Worm (Caenorhabditis elegans) whole organism, mixed stage, embryonic: ENCODE data around the gene K02H11.4.

Source experiments
- bed-3 ChIP-seq: fragments of 200-800 bp; sonication (Bioruptor generic); optimal IDR thresholded peaks from 3 replicates; lab custom pipeline; 2018; ENCODE audit warnings: mild to moderate bottlenecking, missing genetic modification characterization, moderate library complexity, missing compliant biosample characterization
- blmp-1 ChIP-seq: fragments of 150-350 bp; optimal IDR thresholded peaks from 2 replicates; lab custom pipeline; 2014; ENCODE audit warnings: missing biosample characterization, missing genetic modification characterization
- ceh-39 ChIP-seq: fragments of 150-350 bp; optimal IDR thresholded peaks from 2 replicates; lab custom pipeline; 2014; ENCODE audit warnings: missing biosample characterization, missing genetic modification characterization
- ceh-43 ChIP-seq: fragments of 200-800 bp; sonication (Bioruptor generic); optimal IDR thresholded peaks from 2 replicates; lab custom pipeline; 2018; ENCODE audit warnings: mild to moderate bottlenecking, missing genetic modification characterization, moderate library complexity, missing compliant biosample characterization
- ces-1 ChIP-seq: fragments of 150-350 bp; optimal IDR thresholded peaks from 2 replicates; lab custom pipeline; 2014; ENCODE audit warnings: missing biosample characterization, missing genetic modification reagents, missing genetic modification characterization
- cnd-1 ChIP-seq: fragments of 200-800 bp; sonication (Bioruptor generic); optimal IDR thresholded peaks from 2 replicates; lab custom pipeline; 2018; ENCODE audit warnings: mild to moderate bottlenecking, missing genetic modification characterization, missing compliant biosample characterization
- elt-1 ChIP-seq: sonication (generic microtip); optimal IDR thresholded peaks from 2 replicates; lab custom pipeline; 2017; ENCODE audit warnings: missing genetic modification characterization, mild to moderate bottlenecking, missing compliant biosample characterization, antibody characterized with exemption, moderate library complexity, borderline replicate concordance; ENCODE audit not compliant: insufficient read depth
- hlh-1 ChIP-seq: fragments of 150-350 bp; optimal IDR thresholded peaks from 2 replicates; lab custom pipeline; 2014; ENCODE audit warnings: missing biosample characterization, missing genetic modification reagents, missing genetic modification characterization
- lin-13 ChIP-seq: fragments of 150-350 bp; optimal IDR thresholded peaks from 2 replicates; lab custom pipeline; 2014; ENCODE audit warnings: missing biosample characterization, missing genetic modification characterization
- lsy-2 ChIP-seq: fragments of 150-350 bp; optimal IDR thresholded peaks from 2 replicates; lab custom pipeline; 2014; ENCODE audit warnings: missing biosample characterization, missing genetic modification characterization
- mls-2 ChIP-seq: sonication (generic microtip); optimal IDR thresholded peaks from 2 replicates; lab custom pipeline; 2016; ENCODE audit warnings: mild to moderate bottlenecking, missing genetic modification characterization, moderate library complexity, missing compliant biosample characterization
- nhr-12 ChIP-seq: fragments of 150-350 bp; optimal IDR thresholded peaks from 2 replicates; lab custom pipeline; 2014; ENCODE audit warnings: missing biosample characterization, missing genetic modification characterization
- nhr-2 ChIP-seq: fragments of 150-350 bp; optimal IDR thresholded peaks from 2 replicates; lab custom pipeline; 2014; ENCODE audit warnings: missing biosample characterization, missing genetic modification characterization
- nhr-237 ChIP-seq: fragments of 150-350 bp; optimal IDR thresholded peaks from 2 replicates; lab custom pipeline; 2014; ENCODE audit warnings: missing biosample characterization, missing genetic modification characterization
- nhr-76 ChIP-seq: sonication (generic microtip); optimal IDR thresholded peaks from 2 replicates; lab custom pipeline; 2017; ENCODE audit warnings: missing biosample characterization, missing genetic modification characterization
- pha-4 ChIP-seq: fragments of 150-350 bp; optimal IDR thresholded peaks from 2 replicates; lab custom pipeline; 2018; ENCODE audit warnings: missing biosample characterization, missing genetic modification reagents, missing genetic modification characterization
- sptf-1 ChIP-seq: sonication (generic microtip); optimal IDR thresholded peaks from 2 replicates; lab custom pipeline; 2017; ENCODE audit warnings: mild to moderate bottlenecking, missing genetic modification characterization, moderate library complexity, missing compliant biosample characterization
- tbx-8 ChIP-seq: fragments of 200-800 bp; sonication (Bioruptor generic); optimal IDR thresholded peaks from 2 replicates; lab custom pipeline; 2018; ENCODE audit warnings: mild to moderate bottlenecking, missing genetic modification characterization, moderate library complexity, missing compliant biosample characterization
- unc-62 ChIP-seq: fragments of 150-350 bp; optimal IDR thresholded peaks from 2 replicates; lab custom pipeline; 2014; ENCODE audit warnings: missing biosample characterization, missing genetic modification reagents, missing genetic modification characterization
- ztf-11 ChIP-seq: fragments of 150-350 bp; optimal IDR thresholded peaks from 2 replicates; lab custom pipeline; 2014; ENCODE audit warnings: missing biosample characterization, missing genetic modification characterization

K02H11.4 gene

ce11 chrV:1481742-1482141, 49.3 kb downstream of the K02H11.4 start, which contains the start of gene C38C3.4:
Gene C38C3.4 (plus strand): TSS chrV:1482042.
- no peak for TF ChIP-seq tbx-8
- TF ChIP-seq ceh-39 (tag; lab: Kevin White, UChicago) = no peak
- no peak for TF ChIP-seq bed-3 (GFP tag; lab: Kevin White, UChicago)
- no peak for TF ChIP-seq blmp-1 (tag; lab: Kevin White, UChicago)
- TF ChIP-seq lsy-2 (tag; lab: Kevin White, UChicago) = no peak
- no peak for TF ChIP-seq unc-62 (GFP tag; lab: Kevin White, UChicago)
- TF ChIP-seq sptf-1 (tag; lab: Kevin White, UChicago) = no peak
- TF ChIP-seq lin-13 = no peak
- no peak for TF ChIP-seq pha-4 (tag; lab: Kevin White, UChicago)
- TF ChIP-seq nhr-2 = no peak
- no peak for TF ChIP-seq ztf-11
- no peak for TF ChIP-seq mls-2
- TF ChIP-seq ceh-43 (GFP tag; lab: Kevin White, UChicago) = no peak

DNA sequence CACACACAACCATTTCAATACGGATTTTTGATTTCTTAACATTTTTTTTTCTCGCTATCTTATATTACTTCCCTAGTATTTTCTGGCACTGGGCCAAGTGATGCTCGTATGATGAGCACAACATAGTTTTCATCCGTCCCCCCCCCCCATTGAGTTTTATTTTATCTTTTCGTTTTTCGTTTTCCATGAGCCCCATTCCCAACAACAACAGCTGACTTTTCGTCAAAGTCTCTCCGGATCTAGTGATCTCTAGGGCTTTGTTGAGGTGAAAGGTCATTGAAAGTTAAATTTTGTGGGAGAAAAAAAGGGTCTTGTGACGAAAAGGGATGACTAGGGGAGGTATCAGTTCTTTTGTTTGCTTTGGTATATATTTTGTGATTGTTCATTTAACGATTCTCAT, 50.2 kb downstream of the K02H11.4 start:
- TF ChIP-seq ces-1 (GFP tag; lab: Kevin White, UChicago) (no peak), nhr-76 (tag; lab: Kevin White, UChicago) (no peak), hlh-1 (peak; percentile 69), elt-1 (tag; lab: Kevin White, UChicago) (no peak), cnd-1 (tag; lab: Kevin White, UChicago) (no peak), nhr-12 (tag; lab: Kevin White, UChicago) (no peak), ceh-39 (tag; lab: Kevin White, UChicago) (no peak), nhr-237 (tag; lab: Kevin White, UChicago) (no peak)
